Fruit fly (Drosophila melanogaster): Measurements from ENCODE around the gene mRpL24.

The mRpL24 gene

dm6 chr2L:4955094-4955823, 10.1 kb upstream of the mRpL24 start, which contains the start of the genes Jon25Bi and Marcal1:
Jon25Bi (minus strand) TSS chr2L:4955144.
Marcal1 (plus strand) TSS chr2L:4955509.
- no peak for TF ChIP-seq lola (GFP tag; optimal IDR thresholded peaks at IDR 0.05)
- no peak for TF ChIP-seq br (GFP tag; optimal IDR thresholded peaks at IDR 0.05)
- no peak for TF ChIP-seq Hnf4 (GFP tag; optimal IDR thresholded peaks at IDR 0.05)
- TF ChIP-seq Dif (GFP tag; optimal IDR thresholded peaks at IDR 0.05; ENCODE audit: partially characterized antibody) = no peak
- no peak for TF ChIP-seq usp (GFP tag; optimal IDR thresholded peaks at IDR 0.05)
- no peak for TF ChIP-seq dmrt93B (GFP tag; optimal IDR thresholded peaks at IDR 0.05)
- TF ChIP-seq GATAd (GFP tag; optimal IDR thresholded peaks at IDR 0.05) = no peak
- no peak for TF ChIP-seq sv (GFP tag; optimal IDR thresholded peaks at IDR 0.05)
- TF ChIP-seq fru (GFP tag; optimal IDR thresholded peaks at IDR 0.05) = no peak
- no peak for TF ChIP-seq sage (GFP tag; optimal IDR thresholded peaks at IDR 0.05)
- no peak for TF ChIP-seq woc (GFP tag; optimal IDR thresholded peaks at IDR 0.05)
- TF ChIP-seq dl (GFP tag; optimal IDR thresholded peaks at IDR 0.05; ENCODE audit: insufficient read depth in 1 of 2, partially characterized antibody in 2 of 2) = no peak
- no peak for TF ChIP-seq Jra (GFP tag; optimal IDR thresholded peaks at IDR 0.05)
- TF ChIP-seq N (GFP tag; optimal IDR thresholded peaks at IDR 0.05) = no peak
- no peak for TF ChIP-seq h (GFP tag; optimal IDR thresholded peaks at IDR 0.05)
- no peak for TF ChIP-seq tai (GFP tag; optimal IDR thresholded peaks at IDR 0.05)
- TF ChIP-seq Abd-B (GFP tag; optimal IDR thresholded peaks at IDR 0.05) = no peak

- no peak for TF ChIP-seq usp (GFP tag; optimal IDR thresholded peaks at IDR 0.05)
- TF ChIP-seq h (GFP tag; optimal IDR thresholded peaks at IDR 0.05) = peak; percentile 60
- no peak for TF ChIP-seq dmrt93B (GFP tag; optimal IDR thresholded peaks at IDR 0.05)
- TF ChIP-seq Sp1 (GFP tag; optimal IDR thresholded peaks at IDR 0.05) = no peak
- no peak for TF ChIP-seq br (GFP tag; optimal IDR thresholded peaks at IDR 0.05)
- TF ChIP-seq Vsx2 (GFP tag; optimal IDR thresholded peaks at IDR 0.05; ENCODE audit: partially characterized antibody) = no peak
- TF ChIP-seq Jra (GFP tag; optimal IDR thresholded peaks at IDR 0.05) = no peak
Measured at dm6 chr2L:4953086-4953570, 8.0 kb upstream of the mRpL24 start, which contains the start of gene Jon25Bii. Jon25Bii (minus strand) TSS chr2L:4953136.

- TF ChIP-seq woc (GFP tag; optimal IDR thresholded peaks at IDR 0.05) (no peak), Jra (GFP tag; optimal IDR thresholded peaks at IDR 0.05) (no peak), GATAd (GFP tag; optimal IDR thresholded peaks at IDR 0.05) (no peak), Dif (GFP tag; optimal IDR thresholded peaks at IDR 0.05; ENCODE audit: partially characterized antibody) (no peak), jim (GFP tag; optimal IDR thresholded peaks at IDR 0.05) (no peak), dl (GFP tag; optimal IDR thresholded peaks at IDR 0.05; ENCODE audit: insufficient read depth in 1 of 2, partially characterized antibody in 2 of 2) (no peak), OdsH (GFP tag; optimal IDR thresholded peaks at IDR 0.05) (no peak), Dfd (GFP tag; optimal IDR thresholded peaks at IDR 0.05) (no peak), CG9705 (GFP tag; optimal IDR thresholded peaks at IDR 0.05) (no peak), lola (GFP tag; optimal IDR thresholded peaks at IDR 0.05) (no peak), fru (GFP tag; optimal IDR thresholded peaks at IDR 0.05) (no peak), HLH106 (tag; optimal IDR thresholded peaks at IDR 0.05) (no peak), CrebA (GFP tag; optimal IDR thresholded peaks at IDR 0.05; ENCODE audit: borderline replicate concordance) (no peak), Vsx2 (GFP tag; optimal IDR thresholded peaks at IDR 0.05; ENCODE audit: partially characterized antibody) (no peak), N (GFP tag; optimal IDR thresholded peaks at IDR 0.05) (no peak), dsf (GFP tag; optimal IDR thresholded peaks at IDR 0.05; ENCODE audit: borderline replicate concordance) (no peak), rgr (GFP tag; optimal IDR thresholded peaks at IDR 0.05) (no peak)
Measured at dm6 chr2L:4950667-4951066, 5.5 kb upstream of the mRpL24 start, which contains the start of gene Jon25Biii. Jon25Biii (minus strand) TSS chr2L:4950767.

- TF ChIP-seq dsf (GFP tag; optimal IDR thresholded peaks at IDR 0.05; ENCODE audit: borderline replicate concordance) (no peak), Myc (optimal IDR thresholded peaks at IDR 0.05) (peak; percentile 10)
Measured at dm6 chr2L:4949453-4950045, 4.4 kb upstream of the mRpL24 start, which contains the start of gene jet. jet (minus strand) TSS chr2L:4949784.

dm6 chr2L:4942257-4942792, 2.8 kb downstream of the mRpL24 start, which contains the start of gene synr:
synr (plus strand) TSS chr2L:4942742.
- TF ChIP-seq Hnf4 (GFP tag; optimal IDR thresholded peaks at IDR 0.05) = no peak
- no peak for TF ChIP-seq h (GFP tag; optimal IDR thresholded peaks at IDR 0.05)
- no peak for TF ChIP-seq brk (GFP tag; optimal IDR thresholded peaks at IDR 0.05)
- no peak for TF ChIP-seq CG32264 (GFP tag; optimal IDR thresholded peaks at IDR 0.05)

Measured in whole organism, wandering third instar larva.